Worm (Caenorhabditis elegans): Measurements from ENCODE around the gene bre-3.

ce11 chrIII:9465424-9465823 is 19.8 kb downstream of the bre-3 start, which contains the start of gene B0464.9:
- TF ChIP-seq ets-4 (GFP tag; optimal IDR thresholded peaks at IDR 0.05) (no peak), Y67H2A.10 (GFP tag; conservative IDR thresholded peaks at IDR 0.05) (no peak), dox-1 (GFP tag; IDR thresholded peaks at IDR 0.05) (0 out of 2 replicates have a peak, but pooled peaks have one; percentile 9), mxl-1 (tag; optimal IDR thresholded peaks at IDR 0.05) (no peak), sea-2 (GFP tag; IDR thresholded peaks at IDR 0.05) (no peak), tbx-9 (tag; optimal IDR thresholded peaks at IDR 0.05; ENCODE audit: borderline replicate concordance) (no peak), snpc-4 (GFP tag; optimal IDR thresholded peaks at IDR 0.05) (no peak), snpc-4 (tag; optimal IDR thresholded peaks at IDR 0.05) (peak in 1 of 4 experiments; percentile 36), F10E7.11 (tag; optimal IDR thresholded peaks at IDR 0.05) (no peak), nhr-120 (GFP tag; IDR thresholded peaks at IDR 0.05) (no peak), nhr-27 (tag; optimal IDR thresholded peaks at IDR 0.05) (no peak), pha-4 (tag; optimal IDR thresholded peaks at IDR 0.05) (no peak), zfh-2 (GFP tag; conservative IDR thresholded peaks at IDR 0.05) (no peak), T26A5.8 (tag; optimal IDR thresholded peaks at IDR 0.05) (no peak)
